Fruit fly (Drosophila melanogaster) whole organism, embryonic: Measurements from ENCODE around the gene dsx-c73A.

Source experiments
- Adf1 ChIP-seq: fragments of 200-800 bp; sonication (Bioruptor generic); IDR thresholded peaks from 2 replicates; pipeline ENCODE4 v1.3.6; 2022; ENCODE audit warnings: missing biosample characterization, missing genetic modification characterization
- Atf3 ChIP-seq: fragments of 200-800 bp; sonication (Bioruptor generic); optimal IDR thresholded peaks from 3 replicates; lab custom pipeline; 2016; ENCODE audit warnings: missing biosample characterization, missing genetic modification characterization
- Atf6 ChIP-seq: fragments of 200-800 bp; sonication (Bioruptor generic); IDR thresholded peaks from 2 replicates; pipeline ENCODE4 v1.3.6; 2022; ENCODE audit warnings: missing biosample characterization, missing genetic modification characterization
- Bgb ChIP-seq: fragments of 200-800 bp; sonication (Bioruptor generic); IDR thresholded peaks from 2 replicates; pipeline ENCODE4 v1.3.6; 2022; ENCODE audit warnings: missing biosample characterization, missing genetic modification characterization; ENCODE audit not compliant: partially characterized antibody
- BtbVII ChIP-seq: fragments of 200-800 bp; sonication (Bioruptor generic); optimal IDR thresholded peaks from 3 replicates; lab custom pipeline; 2017; ENCODE audit warnings: missing biosample characterization, mild to moderate bottlenecking, missing genetic modification characterization
- CG10267 ChIP-seq: fragments of 200-800 bp; sonication (Bioruptor generic); optimal IDR thresholded peaks from 2 replicates; lab custom pipeline; 2018; ENCODE audit warnings: missing biosample characterization, mild to moderate bottlenecking, missing genetic modification characterization, moderate library complexity
- CG10321 ChIP-seq: fragments of 200-800 bp; sonication (Bioruptor generic); IDR thresholded peaks from 2 replicates; pipeline ENCODE4 v1.3.6; 2022; ENCODE audit warnings: missing biosample characterization, missing genetic modification characterization
- CG11560 ChIP-seq: fragments of 200-800 bp; sonication (Bioruptor generic); IDR thresholded peaks from 3 replicates; pipeline ENCODE4 v1.3.6; 2022; ENCODE audit warnings: missing biosample characterization, missing genetic modification characterization
- CG12769 ChIP-seq: fragments of 200-800 bp; sonication (Bioruptor generic); optimal IDR thresholded peaks from 2 replicates; lab custom pipeline; 2019; ENCODE audit warnings: missing biosample characterization, mild to moderate bottlenecking, missing genetic modification characterization, moderate library complexity
- CG13287 ChIP-seq: fragments of 200-800 bp; sonication (Bioruptor generic); IDR thresholded peaks from 2 replicates; pipeline ENCODE4 v1.3.6; 2022; ENCODE audit warnings: missing biosample characterization, missing genetic modification characterization; ENCODE audit not compliant: partially characterized antibody
- CG15011 ChIP-seq: fragments of 200-800 bp; sonication (Bioruptor generic); optimal IDR thresholded peaks from 3 replicates; lab custom pipeline; 2018; ENCODE audit warnings: missing biosample characterization, mild to moderate bottlenecking, missing genetic modification characterization
- CG15601 ChIP-seq: fragments of 200-800 bp; sonication (Bioruptor generic); optimal IDR thresholded peaks from 3 replicates; lab custom pipeline; 2019; ENCODE audit warnings: missing biosample characterization, mild to moderate bottlenecking, missing genetic modification characterization, moderate library complexity
- CG17186 ChIP-seq: fragments of 200-800 bp; sonication (Bioruptor generic); optimal IDR thresholded peaks from 3 replicates; lab custom pipeline; 2017; ENCODE audit warnings: missing biosample characterization, missing genetic modification reagents, missing genetic modification characterization
- CG2116 ChIP-seq: fragments of 200-800 bp; sonication (Bioruptor generic); optimal IDR thresholded peaks from 3 replicates; lab custom pipeline; 2018; ENCODE audit warnings: missing biosample characterization, mild to moderate bottlenecking, missing genetic modification characterization
- CG3847 ChIP-seq: fragments of 200-800 bp; sonication (Bioruptor generic); IDR thresholded peaks from 2 replicates; pipeline ENCODE4 v1.3.6; 2022; ENCODE audit warnings: missing biosample characterization, missing genetic modification characterization
- CG4617 ChIP-seq: fragments of 200-800 bp; sonication (Bioruptor generic); optimal IDR thresholded peaks from 3 replicates; lab custom pipeline; 2016; ENCODE audit warnings: missing biosample characterization, missing genetic modification characterization, borderline replicate concordance
- CG5180 ChIP-seq: fragments of 200-800 bp; sonication (Bioruptor generic); optimal IDR thresholded peaks from 3 replicates; lab custom pipeline; 2017; ENCODE audit warnings: missing biosample characterization, missing genetic modification characterization, mild to moderate bottlenecking, moderate library complexity, missing genetic modification reagents
- CG6791 ChIP-seq: fragments of 200-800 bp; sonication (Bioruptor generic); IDR thresholded peaks from 3 replicates; pipeline ENCODE4 v1.3.6; 2022; ENCODE audit warnings: missing biosample characterization, missing genetic modification characterization; ENCODE audit not compliant: partially characterized antibody
- CG7839 ChIP-seq: fragments of 200-800 bp; sonication (Bioruptor generic); optimal IDR thresholded peaks from 3 replicates; lab custom pipeline; 2018; ENCODE audit warnings: missing biosample characterization, mild to moderate bottlenecking, missing genetic modification characterization, moderate library complexity
- CG8924 ChIP-seq: fragments of 200-800 bp; optimal IDR thresholded peaks from 3 replicates; lab custom pipeline; 2019; ENCODE audit warnings: missing biosample characterization, mild to moderate bottlenecking, missing genetic modification characterization, moderate library complexity
- CG9437 ChIP-seq: fragments of 200-800 bp; sonication (Bioruptor generic); optimal IDR thresholded peaks from 2 replicates; lab custom pipeline; 2018; ENCODE audit warnings: missing biosample characterization, mild to moderate bottlenecking, missing genetic modification characterization
- CG9797 ChIP-seq: fragments of 200-800 bp; sonication (Bioruptor generic); optimal IDR thresholded peaks from 3 replicates; lab custom pipeline; 2018; ENCODE audit warnings: missing biosample characterization, mild to moderate bottlenecking, missing genetic modification characterization
- CHES-1-like ChIP-seq: fragments of 200-800 bp; sonication (Bioruptor generic); optimal IDR thresholded peaks from 2 replicates; lab custom pipeline; 2016; ENCODE audit warnings: missing biosample characterization, missing genetic modification characterization
- Elba2 ChIP-seq: fragments of 200-800 bp; sonication (Bioruptor generic); optimal IDR thresholded peaks from 3 replicates; lab custom pipeline; 2016; ENCODE audit warnings: missing biosample characterization, missing genetic modification characterization
- GATAe ChIP-seq: fragments of 200-800 bp; sonication (Bioruptor generic); conservative IDR thresholded peaks from 2 replicates; pipeline ENCODE4 v1.3.6; 2022; ENCODE audit warnings: missing biosample characterization, missing genetic modification characterization
- HLHmδ ChIP-seq: fragments of 200-800 bp; sonication (Bioruptor generic); optimal IDR thresholded peaks from 2 replicates; lab custom pipeline; 2018; ENCODE audit warnings: missing biosample characterization, mild to moderate bottlenecking, missing genetic modification characterization, moderate library complexity
- Lim3 ChIP-seq: fragments of 200-800 bp; sonication (Bioruptor generic); IDR thresholded peaks from 2 replicates; pipeline ENCODE4 v1.3.6; 2022; ENCODE audit warnings: missing biosample characterization, missing genetic modification characterization
- MBD-R2 ChIP-seq: fragments of 200-800 bp; sonication (Bioruptor generic); IDR thresholded peaks from 2 replicates; pipeline ENCODE4 v1.3.6; 2022; ENCODE audit warnings: missing biosample characterization, missing genetic modification characterization
- MESR4 ChIP-seq: fragments of 200-800 bp; sonication (Bioruptor generic); optimal IDR thresholded peaks from 2 replicates; lab custom pipeline; 2018; ENCODE audit warnings: missing biosample characterization, mild to moderate bottlenecking, missing genetic modification characterization, moderate library complexity
- NfI ChIP-seq: fragments of 200-800 bp; sonication (Bioruptor generic); optimal IDR thresholded peaks from 3 replicates; lab custom pipeline; 2018; ENCODE audit warnings: missing biosample characterization, mild to moderate bottlenecking, missing genetic modification characterization, moderate library complexity
- Sin3A ChIP-seq: fragments of >200 bp; optimal IDR thresholded peaks from 2 replicates; lab custom pipeline; 2018
- amos ChIP-seq: fragments of 200-800 bp; sonication (Bioruptor generic); IDR thresholded peaks from 2 replicates; pipeline ENCODE4 v1.3.6; 2022; ENCODE audit warnings: missing biosample characterization, missing genetic modification characterization; ENCODE audit not compliant: partially characterized antibody
- cad ChIP-seq: fragments of >200 bp; optimal IDR thresholded peaks from 2 replicates; lab custom pipeline; 2017; ENCODE audit warnings: missing biosample characterization, missing genetic modification characterization
- dan ChIP-seq: fragments of 200-800 bp; sonication (Bioruptor generic); IDR thresholded peaks from 2 replicates; pipeline ENCODE4 v1.3.6; 2022; ENCODE audit warnings: missing biosample characterization, missing genetic modification characterization
- exex ChIP-seq: fragments of 200-800 bp; sonication (Bioruptor generic); optimal IDR thresholded peaks from 4 replicates; lab custom pipeline; 2018; ENCODE audit warnings: missing biosample characterization, mild to moderate bottlenecking, missing genetic modification characterization, moderate library complexity
- grau ChIP-seq: fragments of 200-800 bp; optimal IDR thresholded peaks from 3 replicates; lab custom pipeline; 2019; ENCODE audit warnings: missing biosample characterization, mild to moderate bottlenecking, missing genetic modification characterization, moderate library complexity
- grn ChIP-seq: fragments of 200-800 bp; sonication (Bioruptor generic); optimal IDR thresholded peaks from 3 replicates; lab custom pipeline; 2017; ENCODE audit warnings: missing biosample characterization, missing genetic modification characterization
- hb ChIP-seq: fragments of 200-800 bp; sonication (Bioruptor generic); IDR thresholded peaks from 3 replicates; pipeline ENCODE4 v1.3.6; 2022; ENCODE audit warnings: missing biosample characterization, missing genetic modification characterization; ENCODE audit not compliant: partially characterized antibody
- insv ChIP-seq, 2 experiments: fragments of 200-800 bp; sonication (Bioruptor generic); optimal IDR thresholded peaks; 3 replicates each; lab custom pipeline; 2016 to 2018; ENCODE audit warnings: missing biosample characterization in 2 of 2, missing genetic modification characterization in 2 of 2
- lab ChIP-seq: fragments of 200-800 bp; sonication (Bioruptor generic); optimal IDR thresholded peaks from 3 replicates; lab custom pipeline; 2017; ENCODE audit warnings: missing biosample characterization, missing genetic modification characterization, mild to moderate bottlenecking, moderate library complexity, missing genetic modification reagents
- lola ChIP-seq, 3 experiments: fragments of >200 bp in 2 of 3; fragments of 200-800 bp in 1 of 3; sonication (Bioruptor generic) in 1 of 3; optimal IDR thresholded peaks; 2 replicates each; lab custom pipeline; 2017 to 2019; ENCODE audit warnings: missing biosample characterization in 3 of 3, missing genetic modification characterization in 3 of 3, mild to moderate bottlenecking in 1 of 3, moderate library complexity in 1 of 3
- nerfin-2 ChIP-seq: fragments of 200-800 bp; sonication (Bioruptor generic); IDR thresholded peaks from 2 replicates; pipeline ENCODE4 v1.3.6; 2022; ENCODE audit warnings: missing biosample characterization, missing genetic modification characterization; ENCODE audit not compliant: partially characterized antibody
- sens ChIP-seq: fragments of 200-800 bp; sonication (Bioruptor generic); peaks from one replicate; lab custom pipeline; 2016; ENCODE audit warnings: missing biosample characterization, missing genetic modification characterization
- sug ChIP-seq: fragments of 200-800 bp; optimal IDR thresholded peaks from 2 replicates; lab custom pipeline; 2019; ENCODE audit warnings: missing biosample characterization, mild to moderate bottlenecking, missing genetic modification characterization, moderate library complexity
- trh ChIP-seq: fragments of 200-800 bp; sonication (Bioruptor generic); optimal IDR thresholded peaks from 2 replicates; lab custom pipeline; 2016; ENCODE audit warnings: missing biosample characterization, missing genetic modification characterization
- twi ChIP-seq: fragments of 200-800 bp; optimal IDR thresholded peaks from 2 replicates; lab custom pipeline; 2019; ENCODE audit warnings: missing biosample characterization, mild to moderate bottlenecking, missing genetic modification characterization, moderate library complexity

dsx-c73A gene

DNA sequence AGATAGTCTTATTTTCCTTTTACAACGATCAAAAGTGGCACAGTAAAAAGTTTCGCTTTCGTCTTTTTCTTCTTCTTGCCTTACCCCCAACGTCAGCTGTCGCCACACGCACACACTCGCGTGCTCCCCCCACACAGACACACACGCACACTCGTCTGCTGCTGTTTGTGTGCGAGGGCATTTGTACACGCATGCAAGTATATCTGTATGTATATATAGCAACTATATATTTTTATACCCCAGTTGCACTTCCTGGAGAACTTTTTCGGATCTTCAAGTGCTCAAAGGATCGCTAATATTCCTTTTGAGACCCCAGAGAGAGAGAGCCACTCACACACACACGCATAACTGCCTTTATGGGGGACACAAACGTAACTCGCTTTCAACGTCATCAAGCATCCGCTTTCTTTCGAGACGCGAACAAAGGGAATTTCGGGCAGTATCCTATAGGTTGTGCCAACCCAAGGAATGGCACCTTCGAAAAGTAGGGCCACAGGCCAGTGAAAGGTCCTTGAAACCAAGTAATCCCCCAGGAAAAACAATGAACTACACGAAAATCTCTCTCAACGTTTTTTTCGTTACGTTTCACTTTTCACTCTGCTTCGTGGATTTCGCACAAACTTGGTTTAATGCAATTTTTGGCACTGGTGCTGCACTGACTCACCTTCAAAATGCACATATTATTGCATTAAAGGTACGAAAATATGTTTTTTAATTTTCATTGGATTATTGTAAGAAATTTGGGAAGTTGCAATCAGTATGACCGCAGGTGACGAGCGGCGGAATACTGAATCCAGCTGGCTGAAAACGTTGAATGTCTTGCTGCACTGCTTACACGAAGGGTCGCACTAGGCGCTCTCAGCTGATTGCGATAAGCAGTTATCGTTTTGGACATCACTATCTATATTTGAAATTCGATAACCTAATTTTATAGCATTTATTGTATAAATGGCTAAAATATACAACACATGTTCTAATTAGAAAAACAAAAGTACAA lies 73.7 kb downstream of the dsx-c73A start, which contains the start of gene roq (continued):
- TF ChIP-seq CG15601 (peak; percentile 8), HLHmδ (GFP tag; lab: Kevin White, UChicago) (peak; percentile 6), cad (GFP tag; lab: Kevin White, UChicago) (peak; percentile 3), CG9797 (GFP tag; lab: Kevin White, UChicago) (peak; percentile 95), Elba2 (peak; percentile 68), hb (GFP tag; lab: Robert Waterston, UW) (peak; percentile 49; the same call in 1 of the 3 replicates), Lim3 (no peak), BtbVII (GFP tag; lab: Kevin White, UChicago) (no peak), sens (peak; percentile 74), CG8924 (peak; percentile 26), lab (GFP tag; lab: Kevin White, UChicago) (no peak), MESR4 (GFP tag; lab: Kevin White, UChicago) (peak; percentile 57), CG6791 (peak; percentile 64; the same call in 2 of the 3 replicates), nerfin-2 (GFP tag; lab: Robert Waterston, UW) (peak; percentile 65; the same call in 1 of the 2 replicates), CHES-1-like (GFP tag; lab: Kevin White, UChicago) (peak; percentile 16), GATAe (peak; percentile 14; the same call in 1 of the 2 replicates), grau (tag; lab: Kevin White, UChicago) (peak; percentile 36), Adf1 (GFP tag; lab: Robert Waterston, UW) (no peak), CG10321 (no peak), CG17186 (GFP tag; lab: Kevin White, UChicago) (peak; percentile 67), Bgb (GFP tag; lab: Robert Waterston, UW) (peak; percentile 67), trh (no peak), CG11560 (tag; lab: Robert Waterston, UW) (no peak), CG4617 (peak; percentile 81), CG12769 (tag; lab: Kevin White, UChicago) (peak; percentile 38), CG7839 (no peak), grn (GFP tag; lab: Kevin White, UChicago) (peak; percentile 91), CG5180 (GFP tag; lab: Kevin White, UChicago) (no peak), amos (peak; percentile 59; the same call in 1 of the 2 replicates), dan (no peak), Atf3 (GFP tag; lab: Kevin White, UChicago) (no peak), Sin3A (lab: Kevin White, UChicago) (peak; percentile 19), CG3847 (GFP tag; lab: Robert Waterston, UW) (peak; percentile 41; the same call in 1 of the 2 replicates), insv (GFP tag; optimal IDR thresholded peaks at IDR 0.05; lab: Kevin White, UChicago) (peak in 1 of 2 experiments; percentile 72), MBD-R2 (GFP tag; lab: Robert Waterston, UW) (peak; percentile 77), CG10267 (peak; percentile 28), sug (tag; lab: Kevin White, UChicago) (peak; percentile 93), Atf6 (GFP tag; lab: Robert Waterston, UW) (peak; percentile 22; the same call in 1 of the 2 replicates), CG9437 (GFP tag; lab: Kevin White, UChicago) (peak; percentile 95), CG13287 (GFP tag; lab: Robert Waterston, UW) (peak; percentile 72; the same call in 1 of the 2 replicates), twi (peak; percentile 4), CG15011 (GFP tag; lab: Kevin White, UChicago) (no peak), CG2116 (GFP tag; lab: Kevin White, UChicago) (peak; percentile 87), lola (GFP tag; optimal IDR thresholded peaks at IDR 0.05; lab: Kevin White, UChicago) (peak in 1 of 3 experiments; percentile 88), exex (tag; lab: Kevin White, UChicago) (peak; percentile 26), NfI (GFP tag; lab: Kevin White, UChicago) (no peak)
